Fruit fly (Drosophila melanogaster) whole organism, wandering third instar larva: ENCODE results near the gene mthl7.

Experiments used
- Abd-B ChIP-seq: fragments of >200 bp; optimal IDR thresholded peaks from 2 replicates; lab custom pipeline; 2017; ENCODE audit warnings: missing biosample characterization, missing genetic modification characterization
- CG32264 ChIP-seq: fragments of 200-800 bp; sonication (Bioruptor generic); optimal IDR thresholded peaks from 2 replicates; lab custom pipeline; 2016; ENCODE audit warnings: missing biosample characterization, missing genetic modification characterization
- CG9705 ChIP-seq: fragments of 200-800 bp; sonication (Bioruptor generic); optimal IDR thresholded peaks from 2 replicates; lab custom pipeline; 2018; ENCODE audit warnings: missing biosample characterization, mild to moderate bottlenecking, missing genetic modification characterization
- CrebA ChIP-seq: fragments of 200-800 bp; sonication (Bioruptor generic); optimal IDR thresholded peaks from 2 replicates; lab custom pipeline; 2016; ENCODE audit warnings: missing biosample characterization, mild to moderate bottlenecking, missing genetic modification characterization, borderline replicate concordance
- GATAd ChIP-seq: sonication (Bioruptor generic); optimal IDR thresholded peaks from 2 replicates; lab custom pipeline; 2016; ENCODE audit warnings: missing biosample characterization, missing genetic modification characterization
- HLH106 ChIP-seq: fragments of 200-800 bp; optimal IDR thresholded peaks from 3 replicates; lab custom pipeline; 2019; ENCODE audit warnings: missing biosample characterization, mild to moderate bottlenecking, missing genetic modification characterization, moderate library complexity
- Hnf4 ChIP-seq: fragments of 200-800 bp; sonication (Bioruptor generic); optimal IDR thresholded peaks from 2 replicates; lab custom pipeline; 2016; ENCODE audit warnings: missing biosample characterization, mild to moderate bottlenecking, missing genetic modification characterization
- Hr78 ChIP-seq: fragments of >200 bp; optimal IDR thresholded peaks from 2 replicates; lab custom pipeline; 2017; ENCODE audit warnings: missing biosample characterization, missing genetic modification characterization
- Hr83 ChIP-seq: fragments of 200-300 bp; sonication (Bioruptor generic); optimal IDR thresholded peaks from 2 replicates; lab custom pipeline; 2016; ENCODE audit warnings: missing biosample characterization, mild to moderate bottlenecking, missing genetic modification characterization, moderate library complexity; ENCODE audit not compliant: poor library complexity, severe bottlenecking
- Mio ChIP-seq: sonication (Bioruptor generic); optimal IDR thresholded peaks from 2 replicates; lab custom pipeline; 2016; ENCODE audit warnings: missing biosample characterization, missing genetic modification characterization
- Myc ChIP-seq: fragments of >200 bp; optimal IDR thresholded peaks from 2 replicates; lab custom pipeline; 2017
- N ChIP-seq: fragments of >200 bp; optimal IDR thresholded peaks from 2 replicates; lab custom pipeline; 2018; ENCODE audit warnings: missing biosample characterization, missing external identifiers, missing genetic modification characterization
- OdsH ChIP-seq: fragments of 200-800 bp; sonication (Bioruptor generic); optimal IDR thresholded peaks from 2 replicates; lab custom pipeline; 2016; ENCODE audit warnings: missing biosample characterization, mild to moderate bottlenecking, missing genetic modification characterization
- Sp1 ChIP-seq: fragments of 200-800 bp; sonication (Bioruptor generic); optimal IDR thresholded peaks from 3 replicates; lab custom pipeline; 2019; ENCODE audit warnings: missing biosample characterization, mild to moderate bottlenecking, missing genetic modification characterization, moderate library complexity
- br ChIP-seq: fragments of 200-800 bp; sonication (Bioruptor generic); optimal IDR thresholded peaks from 2 replicates; lab custom pipeline; 2016; ENCODE audit warnings: missing biosample characterization, missing genetic modification characterization
- brk ChIP-seq: fragments of 200-800 bp; sonication (Bioruptor generic); optimal IDR thresholded peaks from 2 replicates; lab custom pipeline; 2016; ENCODE audit warnings: missing biosample characterization, mild to moderate bottlenecking, missing genetic modification characterization
- dl ChIP-seq, 2 experiments: fragments of 175-275, 200-275 bp in 1 of 2; fragments of 200-275 bp in 1 of 2; sonication (Bioruptor generic); optimal IDR thresholded peaks; lab custom pipeline; 2018; ENCODE audit warnings: mild to moderate bottlenecking in 2 of 2, missing biosample characterization in 2 of 2, missing genetic modification characterization in 2 of 2, moderate library complexity in 2 of 2; ENCODE audit not compliant: partially characterized antibody in 2 of 2, insufficient read depth in 1 of 2
- dmrt93B ChIP-seq: fragments of 200-800 bp; sonication (Bioruptor generic); optimal IDR thresholded peaks from 2 replicates; lab custom pipeline; 2018; ENCODE audit warnings: missing biosample characterization, mild to moderate bottlenecking, missing genetic modification characterization
- dsf ChIP-seq: sonication (Bioruptor generic); optimal IDR thresholded peaks from 2 replicates; lab custom pipeline; 2016; ENCODE audit warnings: missing biosample characterization, missing genetic modification characterization, borderline replicate concordance
- ey ChIP-seq: fragments of 200-800 bp; sonication (Bioruptor generic); optimal IDR thresholded peaks from 2 replicates; lab custom pipeline; 2016; ENCODE audit warnings: missing biosample characterization, missing genetic modification characterization
- foxo ChIP-seq, 2 experiments: fragments of 200-800 bp; sonication (Bioruptor generic); optimal IDR thresholded peaks; 2 replicates in 1 of 2; 3 replicates in 1 of 2; lab custom pipeline; 2016 to 2017; ENCODE audit warnings: missing biosample characterization in 2 of 2, missing genetic modification characterization in 2 of 2
- fru ChIP-seq: fragments of 200-800 bp; sonication (Bioruptor generic); optimal IDR thresholded peaks from 3 replicates; lab custom pipeline; 2016; ENCODE audit warnings: missing biosample characterization, mild to moderate bottlenecking, missing genetic modification characterization
- h ChIP-seq: fragments of 200-800 bp; sonication (Bioruptor generic); optimal IDR thresholded peaks from 3 replicates; lab custom pipeline; 2016; ENCODE audit warnings: missing biosample characterization, mild to moderate bottlenecking, missing genetic modification characterization
- jim ChIP-seq: fragments of 175-275, 200-325 bp; sonication (Bioruptor generic); optimal IDR thresholded peaks from 2 replicates; lab custom pipeline; 2016; ENCODE audit warnings: missing biosample characterization, mild to moderate bottlenecking, missing genetic modification characterization
- pan ChIP-seq: fragments of >200 bp; optimal IDR thresholded peaks from 2 replicates; lab custom pipeline; 2017
- psq ChIP-seq: fragments of 200-800 bp; sonication (Bioruptor generic); optimal IDR thresholded peaks from 3 replicates; lab custom pipeline; 2017; ENCODE audit warnings: missing biosample characterization, mild to moderate bottlenecking, missing genetic modification characterization, moderate library complexity
- rgr ChIP-seq: fragments of 200-800 bp; sonication (Bioruptor generic); optimal IDR thresholded peaks from 3 replicates; lab custom pipeline; 2016; ENCODE audit warnings: missing biosample characterization, mild to moderate bottlenecking, missing genetic modification characterization
- sage ChIP-seq: fragments of 200-800 bp; sonication (Bioruptor generic); optimal IDR thresholded peaks from 2 replicates; lab custom pipeline; 2016; ENCODE audit warnings: missing biosample characterization, mild to moderate bottlenecking, missing genetic modification characterization
- tai ChIP-seq: sonication (Bioruptor generic); optimal IDR thresholded peaks from 2 replicates; lab custom pipeline; 2016; ENCODE audit warnings: missing biosample characterization, missing genetic modification characterization
- woc ChIP-seq: sonication (Bioruptor generic); optimal IDR thresholded peaks from 2 replicates; lab custom pipeline; 2016; ENCODE audit warnings: missing biosample characterization, mild to moderate bottlenecking, missing genetic modification characterization

mthl7 gene

dm6 chr3L:8214980-8215379 is 34.7 kb upstream of the mthl7 start, which contains the start of gene CG8012:
Gene CG8012 (plus strand): TSS chr3L:8215280.
- no peak for TF ChIP-seq jim (GFP tag; lab: Kevin White, UChicago)
- TF ChIP-seq GATAd (GFP tag; lab: Kevin White, UChicago) = no peak
- TF ChIP-seq pan (lab: Kevin White, UChicago) = no peak
- TF ChIP-seq, all 38 proteins: peak for 0

- TF ChIP-seq sage (GFP tag; lab: Kevin White, UChicago) (no peak), N (GFP tag; lab: Kevin White, UChicago) (no peak), ey (GFP tag; lab: Kevin White, UChicago) (no peak), pan (lab: Kevin White, UChicago) (no peak), brk (GFP tag; lab: Kevin White, UChicago) (no peak), Hnf4 (GFP tag; lab: Kevin White, UChicago) (no peak), Mio (GFP tag; lab: Kevin White, UChicago) (no peak), dsf (GFP tag; lab: Kevin White, UChicago) (no peak), Abd-B (GFP tag; lab: Kevin White, UChicago) (no peak), Myc (lab: Kevin White, UChicago) (no peak), Hr78 (GFP tag; lab: Kevin White, UChicago) (no peak), h (GFP tag; lab: Kevin White, UChicago) (no peak), Sp1 (GFP tag; lab: Kevin White, UChicago) (no peak)
Observed at dm6 chr3L:8211590-8211989, 31.3 kb upstream of the mthl7 start, which contains the start of gene CG8006. Gene CG8006 (plus strand): TSS chr3L:8211890.

DNA sequence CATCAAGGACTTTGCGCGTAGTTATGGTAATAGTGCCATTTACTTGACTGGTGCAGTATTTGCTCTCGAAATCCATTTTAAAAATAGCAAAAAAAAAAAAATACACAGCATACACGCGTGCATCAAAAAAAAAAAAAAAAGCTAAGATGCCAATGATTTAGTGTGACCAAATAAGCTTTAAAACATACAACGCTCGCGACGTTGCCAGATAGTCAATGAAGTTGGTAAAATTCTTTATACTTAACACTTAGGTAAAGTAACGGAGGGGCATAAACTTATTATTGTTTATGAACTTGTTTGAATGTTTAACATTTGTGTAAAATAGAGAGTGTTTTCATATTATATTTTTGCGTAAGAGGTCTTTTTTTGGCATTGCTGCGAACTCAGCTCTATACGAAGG is 30.3 kb upstream of the mthl7 start, which contains the start of gene tut:
Gene tut (minus strand): TSS at position 148 of the 400 bp plus-strand sequence.
- no peak for TF ChIP-seq Myc (lab: Kevin White, UChicago)

dm6 chr3L:8202317-8202842 is 22.1 kb upstream of the mthl7 start, which contains the start of the genes CG7366 and CG13679:
Gene CG7366 (minus strand): TSS chr3L:8202417.
Gene CG13679 (plus strand): TSS chr3L:8202792.
- TF ChIP-seq jim (GFP tag; lab: Kevin White, UChicago) = no peak
- no peak for TF ChIP-seq dsf (GFP tag; lab: Kevin White, UChicago)
- no peak for TF ChIP-seq N (GFP tag; lab: Kevin White, UChicago)
- TF ChIP-seq Myc (lab: Kevin White, UChicago) = no peak
- no peak for TF ChIP-seq GATAd (GFP tag; lab: Kevin White, UChicago)
- TF ChIP-seq h (GFP tag; lab: Kevin White, UChicago) = no peak
- no peak for TF ChIP-seq CG9705
- TF ChIP-seq, all 38 proteins: peak for 0

dm6 chr3L:8197779-8198279 is 17.5 kb upstream of the mthl7 start, which contains the start of the genes UbcE2M and Dhps:
Gene UbcE2M (minus strand): TSS chr3L:8197987.
Gene Dhps (plus strand): TSS chr3L:8198207.
- no peak for TF ChIP-seq dl (GFP tag; optimal IDR thresholded peaks at IDR 0.05; lab: Kevin White, UChicago; ENCODE audit: insufficient read depth in 1 of 2, partially characterized antibody in 2 of 2)
- TF ChIP-seq dmrt93B (GFP tag; lab: Kevin White, UChicago) = peak; percentile 86
- peak; percentile 61 for TF ChIP-seq OdsH
- TF ChIP-seq Hnf4 (GFP tag; lab: Kevin White, UChicago) = no peak
- TF ChIP-seq CG32264 = no peak
- TF ChIP-seq GATAd (GFP tag; lab: Kevin White, UChicago) = peak; percentile 0
- peak; percentile 46 for TF ChIP-seq woc (GFP tag; lab: Kevin White, UChicago)
- TF ChIP-seq foxo (GFP tag; optimal IDR thresholded peaks at IDR 0.05; lab: Kevin White, UChicago) = peak in 1 of 2 experiments; percentile 77
- peak; percentile 67 for TF ChIP-seq CG9705
- no peak for TF ChIP-seq fru (GFP tag; lab: Kevin White, UChicago)
- TF ChIP-seq Sp1 (GFP tag; lab: Kevin White, UChicago) = peak; percentile 76
- peak; percentile 54 for TF ChIP-seq ey (GFP tag; lab: Kevin White, UChicago)
- no peak for TF ChIP-seq sage (GFP tag; lab: Kevin White, UChicago)
- TF ChIP-seq Mio (GFP tag; lab: Kevin White, UChicago) = no peak
- TF ChIP-seq rgr = peak; percentile 72
- no peak for TF ChIP-seq tai (GFP tag; lab: Kevin White, UChicago)
- peak; percentile 78 for TF ChIP-seq psq (GFP tag; lab: Kevin White, UChicago)
- no peak for TF ChIP-seq CrebA (GFP tag; lab: Kevin White, UChicago)
- peak; percentile 40 for TF ChIP-seq Hr83 (GFP tag; lab: Kevin White, UChicago)
- TF ChIP-seq h (GFP tag; lab: Kevin White, UChicago) = peak; percentile 68
- peak; percentile 90 for TF ChIP-seq Myc (lab: Kevin White, UChicago)
- peak; percentile 42 for TF ChIP-seq br (GFP tag; lab: Kevin White, UChicago)
- TF ChIP-seq HLH106 (tag; lab: Kevin White, UChicago) = peak; percentile 79
